Fruit fly (Drosophila melanogaster) S2 (cell line): ENCODE measurements around the gene CG43736.

Experiments used
- CG8478 ChIP-seq: fragments of >200 bp; optimal IDR thresholded peaks from 2 replicates; lab custom pipeline; 2018
- CTCF ChIP-seq, 2 experiments: fragments of >200 bp; optimal IDR thresholded peaks; 2 replicates each; lab custom pipeline; 2018

dm6 chrX:6869770-6870404, 6.2 kb downstream of the CG43736 start:
- no peak for TF ChIP-seq CG8478 (lab: Kevin White, UChicago)
- TF ChIP-seq CTCF (optimal IDR thresholded peaks at IDR 0.05; lab: Kevin White, UChicago) = no peak
